Fruit fly (Drosophila melanogaster) whole organism, embryonic: ENCODE measurements around the gene dob.

ENCODE experiments used
- Aef1 ChIP-seq: fragments of 200-800 bp; sonication (Bioruptor generic); IDR thresholded peaks from 3 replicates; pipeline ENCODE4 v1.3.6; 2022; ENCODE audit warnings: missing biosample characterization, missing genetic modification characterization
- Asciz ChIP-seq: fragments of 200-800 bp; sonication (Bioruptor generic); optimal IDR thresholded peaks from 2 replicates; lab custom pipeline; 2017; ENCODE audit warnings: missing biosample characterization, mild to moderate bottlenecking, missing genetic modification characterization, missing genetic modification reagents
- CG10959 ChIP-seq: fragments of 200-800 bp; sonication (Bioruptor generic); IDR thresholded peaks from 2 replicates; pipeline ENCODE4 v1.3.6; 2022; ENCODE audit warnings: missing biosample characterization, missing genetic modification characterization
- CG11247 ChIP-seq: fragments of 200-800 bp; sonication (Bioruptor generic); IDR thresholded peaks from 2 replicates; pipeline ENCODE4 v1.3.6; 2022; ENCODE audit warnings: missing biosample characterization, missing genetic modification characterization
- CG1233 ChIP-seq: fragments of 200-800 bp; sonication (Bioruptor generic); optimal IDR thresholded peaks from 4 replicates; lab custom pipeline; 2018; ENCODE audit warnings: missing biosample characterization, mild to moderate bottlenecking, missing genetic modification characterization
- CG13296 ChIP-seq: fragments of 200-800 bp; sonication (Bioruptor generic); optimal IDR thresholded peaks from 3 replicates; lab custom pipeline; 2018; ENCODE audit warnings: missing biosample characterization, mild to moderate bottlenecking, missing genetic modification characterization
- CG13424 ChIP-seq: fragments of 200-800 bp; sonication (Bioruptor generic); optimal IDR thresholded peaks from 2 replicates; lab custom pipeline; 2019; ENCODE audit warnings: missing biosample characterization, mild to moderate bottlenecking, missing genetic modification characterization, moderate library complexity
- CG15269 ChIP-seq: fragments of 200-800 bp; sonication (Bioruptor generic); optimal IDR thresholded peaks from 2 replicates; lab custom pipeline; 2018; ENCODE audit warnings: missing biosample characterization, mild to moderate bottlenecking, missing genetic modification characterization, moderate library complexity
- CG16779 ChIP-seq: fragments of 200-800 bp; sonication (Bioruptor generic); IDR thresholded peaks from 2 replicates; pipeline ENCODE4 v1.3.6; 2022; ENCODE audit warnings: missing biosample characterization, missing genetic modification characterization
- CG18476 ChIP-seq: fragments of 200-800 bp; sonication (Bioruptor generic); optimal IDR thresholded peaks from 2 replicates; lab custom pipeline; 2016; ENCODE audit warnings: missing biosample characterization, mild to moderate bottlenecking, missing genetic modification characterization
- CG18764 ChIP-seq: fragments of 200-800 bp; sonication (Bioruptor generic); optimal IDR thresholded peaks from 3 replicates; lab custom pipeline; 2016; ENCODE audit warnings: missing biosample characterization, missing genetic modification characterization
- CG2678 ChIP-seq: fragments of 200-800 bp; sonication (Bioruptor generic); optimal IDR thresholded peaks from 3 replicates; lab custom pipeline; 2019; ENCODE audit warnings: missing biosample characterization, mild to moderate bottlenecking, missing genetic modification characterization, moderate library complexity
- CG30403 ChIP-seq: fragments of 200-800 bp; sonication (Bioruptor generic); optimal IDR thresholded peaks from 3 replicates; lab custom pipeline; 2016; ENCODE audit warnings: missing biosample characterization, missing genetic modification characterization
- CG32532 ChIP-seq: fragments of 200-800 bp; sonication (Bioruptor generic); IDR thresholded peaks from 2 replicates; pipeline ENCODE4 v1.3.6; 2022; ENCODE audit warnings: missing biosample characterization, missing genetic modification characterization
- CG4854 ChIP-seq: fragments of 200-800 bp; sonication (Bioruptor generic); optimal IDR thresholded peaks from 2 replicates; lab custom pipeline; 2016; ENCODE audit warnings: missing biosample characterization, missing genetic modification characterization, inconsistent platforms
- CG5245 ChIP-seq: fragments of 200-800 bp; sonication (Bioruptor generic); optimal IDR thresholded peaks from 3 replicates; lab custom pipeline; 2016; ENCODE audit warnings: missing biosample characterization, missing genetic modification characterization
- CG6854 ChIP-seq: fragments of 200-800 bp; sonication (Bioruptor generic); optimal IDR thresholded peaks from 3 replicates; lab custom pipeline; 2017; ENCODE audit warnings: missing biosample characterization, mild to moderate bottlenecking, missing genetic modification characterization
- CG8089 ChIP-seq: fragments of 200-800 bp; sonication (Bioruptor generic); optimal IDR thresholded peaks from 3 replicates; lab custom pipeline; 2016; ENCODE audit warnings: missing biosample characterization, missing genetic modification characterization
- CG8359 ChIP-seq: fragments of 200-800 bp; sonication (Bioruptor generic); optimal IDR thresholded peaks from 2 replicates; lab custom pipeline; 2017; ENCODE audit warnings: missing biosample characterization, mild to moderate bottlenecking, missing genetic modification characterization, borderline replicate concordance
- CG8924 ChIP-seq: fragments of 200-800 bp; optimal IDR thresholded peaks from 3 replicates; lab custom pipeline; 2019; ENCODE audit warnings: missing biosample characterization, mild to moderate bottlenecking, missing genetic modification characterization, moderate library complexity
- CG9437 ChIP-seq: fragments of 200-800 bp; sonication (Bioruptor generic); optimal IDR thresholded peaks from 2 replicates; lab custom pipeline; 2018; ENCODE audit warnings: missing biosample characterization, mild to moderate bottlenecking, missing genetic modification characterization
- CrebB ChIP-seq: fragments of 200-800 bp; sonication (Bioruptor generic); optimal IDR thresholded peaks from 3 replicates; lab custom pipeline; 2018; ENCODE audit warnings: missing biosample characterization, mild to moderate bottlenecking, missing genetic modification characterization
- Ets97D ChIP-seq: fragments of 200-800 bp; sonication (Bioruptor generic); optimal IDR thresholded peaks from 3 replicates; lab custom pipeline; 2016; ENCODE audit warnings: missing biosample characterization, missing genetic modification characterization
- H2.0 ChIP-seq: fragments of 200-800 bp; sonication (Bioruptor generic); IDR thresholded peaks from 2 replicates; pipeline ENCODE4 v1.3.6; 2022; ENCODE audit warnings: missing biosample characterization, missing genetic modification characterization
- HHEX ChIP-seq: fragments of 200-800 bp; sonication (Bioruptor generic); optimal IDR thresholded peaks from 3 replicates; lab custom pipeline; 2017; ENCODE audit warnings: missing biosample characterization, mild to moderate bottlenecking, missing genetic modification characterization, missing genetic modification reagents
- Hey ChIP-seq: fragments of 200-800 bp; sonication (Bioruptor generic); optimal IDR thresholded peaks from 3 replicates; lab custom pipeline; 2018; ENCODE audit warnings: missing biosample characterization, mild to moderate bottlenecking, missing genetic modification characterization
- Jarid2 ChIP-seq: fragments of 200-800 bp; sonication (Bioruptor generic); optimal IDR thresholded peaks from 3 replicates; lab custom pipeline; 2017; ENCODE audit warnings: mild to moderate bottlenecking, missing biosample characterization, missing genetic modification reagents, missing genetic modification characterization
- Kr ChIP-seq: fragments of 200-800 bp; sonication (Bioruptor generic); optimal IDR thresholded peaks from 2 replicates; lab custom pipeline; 2017; ENCODE audit warnings: missing biosample characterization, mild to moderate bottlenecking, missing genetic modification characterization
- Neu2 ChIP-seq: fragments of 200-800 bp; sonication (Bioruptor generic); optimal IDR thresholded peaks from 3 replicates; lab custom pipeline; 2016; ENCODE audit warnings: missing biosample characterization, missing genetic modification characterization, borderline replicate concordance
- Pdp1 ChIP-seq, 2 experiments: fragments of 200-800 bp; sonication (Bioruptor generic); optimal IDR thresholded peaks; 3 replicates each; lab custom pipeline; 2016; ENCODE audit warnings: missing biosample characterization in 2 of 2, missing genetic modification characterization in 2 of 2, mild to moderate bottlenecking in 1 of 2, moderate library complexity in 1 of 2
- Side ChIP-seq: fragments of 200-800 bp; sonication (Bioruptor generic); optimal IDR thresholded peaks from 2 replicates; lab custom pipeline; 2016; ENCODE audit warnings: missing biosample characterization, missing genetic modification characterization
- Sry-β ChIP-seq: fragments of 200-800 bp; sonication (Bioruptor generic); optimal IDR thresholded peaks from 2 replicates; lab custom pipeline; 2018; ENCODE audit warnings: missing biosample characterization, mild to moderate bottlenecking, missing genetic modification characterization, moderate library complexity
- Taf1 ChIP-seq: fragments of 200-800 bp; sonication (Bioruptor generic); IDR thresholded peaks from 2 replicates; pipeline ENCODE4 v1.3.6; 2022; ENCODE audit warnings: missing biosample characterization, missing genetic modification characterization
- Vsx1 ChIP-seq: fragments of 200-800 bp; sonication (Bioruptor generic); optimal IDR thresholded peaks from 2 replicates; lab custom pipeline; 2017; ENCODE audit warnings: missing biosample characterization, mild to moderate bottlenecking, missing genetic modification characterization, missing genetic modification reagents
- abd-A ChIP-seq: fragments of 200-800 bp; sonication (Bioruptor generic); optimal IDR thresholded peaks from 3 replicates; lab custom pipeline; 2019; ENCODE audit warnings: missing biosample characterization, mild to moderate bottlenecking, missing genetic modification characterization, moderate library complexity
- al ChIP-seq: fragments of 200-800 bp; sonication (Bioruptor generic); IDR thresholded peaks from 2 replicates; pipeline ENCODE4 v1.3.6; 2022; ENCODE audit warnings: missing biosample characterization, missing genetic modification characterization
- cas ChIP-seq: fragments of 200-800 bp; sonication (Bioruptor generic); IDR thresholded peaks from 2 replicates; pipeline ENCODE4 v1.3.6; 2022; ENCODE audit warnings: missing biosample characterization, missing genetic modification characterization
- cwo ChIP-seq: fragments of 200-800 bp; sonication (Bioruptor generic); optimal IDR thresholded peaks from 3 replicates; lab custom pipeline; 2017; ENCODE audit warnings: missing biosample characterization, missing genetic modification characterization, mild to moderate bottlenecking, moderate library complexity, missing genetic modification reagents
- fd102C ChIP-seq: fragments of 200-800 bp; sonication (Bioruptor generic); optimal IDR thresholded peaks from 2 replicates; lab custom pipeline; 2018; ENCODE audit warnings: missing biosample characterization, mild to moderate bottlenecking, missing genetic modification characterization, moderate library complexity
- gsb ChIP-seq: fragments of 200-800 bp; sonication (Bioruptor generic); IDR thresholded peaks from 2 replicates; pipeline ENCODE4 v1.3.6; 2022; ENCODE audit warnings: missing biosample characterization, missing genetic modification characterization
- jigr1 ChIP-seq: fragments of 200-800 bp; sonication (Bioruptor generic); IDR thresholded peaks from 3 replicates; pipeline ENCODE4 v1.3.6; 2022; ENCODE audit warnings: missing biosample characterization, missing genetic modification characterization
- mld ChIP-seq: fragments of 200-800 bp; sonication (Bioruptor generic); IDR thresholded peaks from 3 replicates; pipeline ENCODE4 v1.3.6; 2022; ENCODE audit warnings: missing biosample characterization, missing genetic modification characterization; ENCODE audit not compliant: partially characterized antibody
- oc ChIP-seq: fragments of 200-800 bp; sonication (Bioruptor generic); optimal IDR thresholded peaks from 2 replicates; lab custom pipeline; 2018; ENCODE audit warnings: missing biosample characterization, mild to moderate bottlenecking, missing genetic modification characterization, moderate library complexity
- pan ChIP-seq, 4 experiments: fragments of >200 bp in 3 of 4; fragments of 200-800 bp in 1 of 4; sonication (Bioruptor generic) in 1 of 4; optimal IDR thresholded peaks in 3 of 4; IDR thresholded peaks in 1 of 4; 2 replicates each; pipeline versions ENCODE4 v1.3.6 to Lab custom; 2017 to 2022; ENCODE audit warnings: missing biosample characterization in 2 of 4, missing genetic modification characterization in 2 of 4, mixed read lengths in 1 of 4
- peb ChIP-seq: fragments of 200-800 bp; sonication (Bioruptor generic); IDR thresholded peaks from 2 replicates; pipeline ENCODE4 v1.3.6; 2022; ENCODE audit warnings: missing biosample characterization, missing genetic modification characterization
- pnt ChIP-seq: fragments of 200-800 bp; sonication (Bioruptor generic); optimal IDR thresholded peaks from 3 replicates; lab custom pipeline; 2016; ENCODE audit warnings: missing biosample characterization, missing genetic modification characterization
- rib ChIP-seq: fragments of 200-800 bp; sonication (Bioruptor generic); IDR thresholded peaks from 2 replicates; pipeline ENCODE4 v1.3.6; 2022; ENCODE audit warnings: missing biosample characterization, missing genetic modification characterization
- tin ChIP-seq: fragments of 200-800 bp; sonication (Bioruptor generic); optimal IDR thresholded peaks from 3 replicates; lab custom pipeline; 2016; ENCODE audit warnings: missing biosample characterization, missing genetic modification characterization
- usp ChIP-seq: fragments of >200 bp; optimal IDR thresholded peaks from 2 replicates; lab custom pipeline; 2017; ENCODE audit warnings: missing biosample characterization, missing genetic modification characterization

dob gene

dm6 chrX:15023826-15024545, 42.8 kb upstream of the dob start, which contains the start of gene be (continued):
- TF ChIP-seq CG18764 (GFP tag; lab: Kevin White, UChicago) (no peak), Aef1 (GFP tag; lab: Robert Waterston, UW) (no peak; the same call in 2 of the 3 replicates), rib (GFP tag; lab: Robert Waterston, UW) (no peak), cas (GFP tag; lab: Robert Waterston, UW) (no peak), CG4854 (no peak), CG32532 (peak; percentile 71), CG10959 (GFP tag; lab: Robert Waterston, UW) (0 out of 2 replicates have a peak, but pooled peaks have one; percentile 44), cwo (GFP tag; lab: Kevin White, UChicago) (peak; percentile 49), Pdp1 (GFP tag; optimal IDR thresholded peaks at IDR 0.05; lab: Kevin White, UChicago) (no peak), jigr1 (GFP tag; lab: Robert Waterston, UW) (no peak; the same call in 2 of the 3 replicates), CG8359 (GFP tag; lab: Kevin White, UChicago) (no peak), CG9437 (peak; percentile 85), CG8089 (no peak), Hey (no peak), abd-A (tag; lab: Kevin White, UChicago) (no peak), mld (GFP tag; lab: Robert Waterston, UW) (no peak), H2.0 (GFP tag; lab: Robert Waterston, UW) (no peak), Kr (no peak), Sry-β (no peak), CG5245 (GFP tag; lab: Kevin White, UChicago) (no peak), pan (optimal IDR thresholded peaks at IDR 0.05; lab: Kevin White, UChicago) (no peak), pan (GFP tag; optimal IDR thresholded peaks at IDR 0.05 in 1 of 2, IDR thresholded peaks at IDR 0.05 in 1 of 2) (no peak), Neu2 (GFP tag; lab: Kevin White, UChicago) (no peak), Vsx1 (no peak), fd102C (GFP tag; lab: Kevin White, UChicago) (no peak), CG15269 (tag; lab: Kevin White, UChicago) (peak; percentile 78), CG6854 (GFP tag; lab: Kevin White, UChicago) (peak; percentile 15), oc (tag; lab: Kevin White, UChicago) (no peak), Jarid2 (peak; percentile 81), CG2678 (tag; lab: Kevin White, UChicago) (peak; percentile 91), al (GFP tag; lab: Robert Waterston, UW) (peak; percentile 44; the same call in 1 of the 2 replicates), Taf1 (no peak), CG8924 (peak; percentile 89), CG13296 (GFP tag; lab: Kevin White, UChicago) (peak; percentile 73), CG30403 (GFP tag; lab: Kevin White, UChicago) (peak; percentile 73), HHEX (GFP tag; lab: Kevin White, UChicago) (peak; percentile 29), Side (GFP tag; lab: Kevin White, UChicago) (no peak), gsb (GFP tag; lab: Robert Waterston, UW) (no peak), CG1233 (peak; percentile 64), CG16779 (GFP tag; lab: Robert Waterston, UW) (no peak), pnt (no peak), tin (GFP tag; lab: Kevin White, UChicago) (peak; percentile 31), CG18476 (no peak), CG13424 (tag; lab: Kevin White, UChicago) (peak; percentile 86), peb (GFP tag; lab: Robert Waterston, UW) (no peak), Ets97D (GFP tag; lab: Kevin White, UChicago) (no peak), CrebB (tag; lab: Kevin White, UChicago) (no peak), Asciz (GFP tag; lab: Kevin White, UChicago) (peak; percentile 28), usp (GFP tag; lab: Kevin White, UChicago) (no peak), CG11247 (GFP tag; lab: Robert Waterston, UW) (no peak; the same call in 1 of the 2 replicates)
